Fruit fly (Drosophila melanogaster): ENCODE data around the gene CheB93b.

dm6 chr3R:21376859-21377607 is 31.9 kb upstream of the CheB93b start:
- TF ChIP-seq CG34367 (tag; optimal IDR thresholded peaks at IDR 0.05) = no peak
- TF ChIP-seq CG17806 (tag; optimal IDR thresholded peaks at IDR 0.05) = no peak
- TF ChIP-seq CG8301 (tag; optimal IDR thresholded peaks at IDR 0.05) = no peak
- no peak for TF ChIP-seq CG9948 (tag; optimal IDR thresholded peaks at IDR 0.05)
- TF ChIP-seq CG13204 (GFP tag; optimal IDR thresholded peaks at IDR 0.05) = no peak
- TF ChIP-seq EcR (GFP tag; optimal IDR thresholded peaks at IDR 0.05) = peak; percentile 12
- no peak for TF ChIP-seq CG32121 (GFP tag; IDR thresholded peaks at IDR 0.05)
- TF ChIP-seq CG8159 (tag; optimal IDR thresholded peaks at IDR 0.05) = no peak
- TF ChIP-seq Pif1A (GFP tag; optimal IDR thresholded peaks at IDR 0.05) = no peak
